Worm (Caenorhabditis elegans) whole organism, L4 larva: Measurements from ENCODE around the gene hpo-19.

Experiments
- D1046.2 ChIP-seq: fragments of 200-800 bp; sonication (Bioruptor generic); IDR thresholded peaks from 2 replicates; pipeline ENCODE4 v1.3.6; 2022; ENCODE audit warnings: missing genetic modification characterization, missing compliant biosample characterization
- F10B5.3 ChIP-seq: sonication (generic microtip); optimal IDR thresholded peaks from 2 replicates; lab custom pipeline; 2016; ENCODE audit warnings: mild to moderate bottlenecking, missing genetic modification characterization, missing compliant biosample characterization
- F26F4.8 ChIP-seq: fragments of 200-800 bp; sonication (Bioruptor generic); conservative IDR thresholded peaks from 2 replicates; pipeline ENCODE4 v1.3.6; 2022; ENCODE audit warnings: missing genetic modification characterization, missing compliant biosample characterization
- F37D6.2 ChIP-seq: sonication (generic microtip); optimal IDR thresholded peaks from 2 replicates; lab custom pipeline; 2016; ENCODE audit warnings: mild to moderate bottlenecking, missing genetic modification characterization, missing compliant biosample characterization
- F44E2.7 ChIP-seq: fragments of 200-800 bp; sonication (Bioruptor generic); IDR thresholded peaks from 2 replicates; pipeline ENCODE4 v2.1.2; 2022; ENCODE audit warnings: missing genetic modification characterization, missing compliant biosample characterization
- F49E8.2 ChIP-seq: sonication (generic microtip); optimal IDR thresholded peaks from 2 replicates; lab custom pipeline; 2016; ENCODE audit warnings: missing compliant biosample characterization, mild to moderate bottlenecking, missing genetic modification characterization, borderline replicate concordance
- T26A8.4 ChIP-seq: fragments of 200-800 bp; sonication (Bioruptor generic); IDR thresholded peaks from 2 replicates; pipeline ENCODE4 v1.3.6; 2022; ENCODE audit warnings: missing genetic modification characterization, missing compliant biosample characterization
- Y105C5A.15 ChIP-seq: fragments of 200-800 bp; sonication (Bioruptor generic); IDR thresholded peaks from 2 replicates; pipeline ENCODE4 v1.3.6; 2022; ENCODE audit warnings: missing genetic modification characterization, missing compliant biosample characterization
- aha-1 ChIP-seq: fragments of 150-350 bp; peaks from one replicate; lab custom pipeline; 2014; ENCODE audit warnings: missing biosample characterization, missing genetic modification characterization
- attf-4 ChIP-seq: sonication (generic microtip); optimal IDR thresholded peaks from 3 replicates; lab custom pipeline; 2017; ENCODE audit warnings: missing biosample characterization, missing genetic modification characterization
- ceh-32 ChIP-seq: sonication (generic microtip); optimal IDR thresholded peaks from 2 replicates; lab custom pipeline; 2016; ENCODE audit warnings: mild to moderate bottlenecking, missing genetic modification characterization, missing compliant biosample characterization; ENCODE audit not compliant: poor library complexity
- ceh-62 ChIP-seq: sonication (generic microtip); optimal IDR thresholded peaks from 2 replicates; lab custom pipeline; 2017; ENCODE audit warnings: missing biosample characterization, missing genetic modification characterization
- ces-1 ChIP-seq: fragments of 150-350 bp; sonication (generic microtip); optimal IDR thresholded peaks from 4 replicates; lab custom pipeline; 2014; ENCODE audit warnings: missing biosample characterization, missing genetic modification reagents, missing genetic modification characterization
- daf-16 ChIP-seq, 3 experiments: sonication (generic microtip); optimal IDR thresholded peaks; 2 replicates each; lab custom pipeline; 2016 to 2017; ENCODE audit warnings: missing genetic modification characterization in 3 of 3, missing genetic modification reagents in 3 of 3, mild to moderate bottlenecking in 2 of 3, missing compliant biosample characterization in 2 of 3, missing biosample characterization in 1 of 3, moderate library complexity in 1 of 3
- daf-8 ChIP-seq: fragments of 200-800 bp; sonication (Bioruptor generic); IDR thresholded peaks from 2 replicates; pipeline ENCODE4 v1.3.6; 2022; ENCODE audit warnings: missing genetic modification characterization, missing compliant biosample characterization
- dmd-6 ChIP-seq: fragments of 200-800 bp; sonication (Bioruptor generic); IDR thresholded peaks from 2 replicates; pipeline ENCODE4 v1.3.6; 2022; ENCODE audit warnings: missing genetic modification reagents, missing genetic modification characterization, missing compliant biosample characterization
- dmd-8 ChIP-seq: fragments of 200-800 bp; sonication (Bioruptor generic); IDR thresholded peaks from 2 replicates; pipeline ENCODE4 v1.3.6; 2022; ENCODE audit warnings: missing genetic modification characterization, missing compliant biosample characterization
- fos-1 ChIP-seq: fragments of 150-350 bp; optimal IDR thresholded peaks from 2 replicates; lab custom pipeline; 2014; ENCODE audit warnings: missing biosample characterization, missing genetic modification characterization
- gei-8 ChIP-seq: fragments of 200-800 bp; sonication (Bioruptor generic); optimal IDR thresholded peaks from 2 replicates; lab custom pipeline; 2018; ENCODE audit warnings: mild to moderate bottlenecking, missing genetic modification characterization, missing compliant biosample characterization
- hlh-30 ChIP-seq: sonication (generic microtip); optimal IDR thresholded peaks from 2 replicates; lab custom pipeline; 2017; ENCODE audit warnings: antibody characterized with exemption, mild to moderate bottlenecking, missing genetic modification characterization, missing compliant biosample characterization; ENCODE audit not compliant: insufficient read depth
- lim-7 ChIP-seq: fragments of 200-800 bp; sonication (Bioruptor generic); IDR thresholded peaks from 2 replicates; pipeline ENCODE4 v1.3.6; 2022; ENCODE audit warnings: missing genetic modification characterization, missing compliant biosample characterization
- lin-1 ChIP-seq: fragments of 200-800 bp; sonication (Bioruptor generic); IDR thresholded peaks from 2 replicates; pipeline ENCODE4 v1.3.6; 2022; ENCODE audit warnings: missing genetic modification reagents, missing genetic modification characterization, missing compliant biosample characterization
- lin-13 ChIP-seq: fragments of 150-350 bp; optimal IDR thresholded peaks from 2 replicates; lab custom pipeline; 2014; ENCODE audit warnings: missing biosample characterization, missing genetic modification reagents, missing genetic modification characterization
- lin-15B ChIP-seq: fragments of 150-350 bp; sonication (generic microtip); optimal IDR thresholded peaks from 3 replicates; lab custom pipeline; 2014; ENCODE audit warnings: missing biosample characterization, missing genetic modification characterization
- lin-38 ChIP-seq: fragments of 200-800 bp; sonication (Bioruptor generic); IDR thresholded peaks from 2 replicates; pipeline ENCODE4 v1.3.6; 2022; ENCODE audit warnings: missing genetic modification reagents, missing genetic modification characterization, missing compliant biosample characterization
- lir-3 ChIP-seq: sonication (generic microtip); optimal IDR thresholded peaks from 2 replicates; lab custom pipeline; 2016; ENCODE audit warnings: mild to moderate bottlenecking, missing genetic modification characterization, missing compliant biosample characterization
- lsy-2 ChIP-seq, 2 experiments: fragments of 150-350 bp in 1 of 2; sonication (generic microtip) in 1 of 2; optimal IDR thresholded peaks; 2 replicates each; lab custom pipeline; 2014 to 2017; ENCODE audit warnings: missing biosample characterization in 2 of 2, missing genetic modification characterization in 2 of 2
- mdl-1 ChIP-seq, 2 experiments: fragments of 150-350 bp in 1 of 2; sonication (generic microtip) in 1 of 2; optimal IDR thresholded peaks; 2 replicates each; lab custom pipeline; 2014 to 2017; ENCODE audit warnings: missing biosample characterization in 2 of 2, missing genetic modification characterization in 2 of 2
- mdt-29 ChIP-seq: fragments of 200-800 bp; sonication (Bioruptor generic); IDR thresholded peaks from 2 replicates; pipeline ENCODE4 v1.3.6; 2022; ENCODE audit warnings: missing genetic modification reagents, missing genetic modification characterization, missing compliant biosample characterization
- mes-2 ChIP-seq: sonication (generic microtip); optimal IDR thresholded peaks from 2 replicates; lab custom pipeline; 2016; ENCODE audit warnings: missing genotype, mild to moderate bottlenecking, missing genetic modification characterization, missing compliant biosample characterization; ENCODE audit not compliant: poor library complexity, severe bottlenecking
- mxl-2 ChIP-seq: fragments of 200-800 bp; sonication (Bioruptor generic); conservative IDR thresholded peaks from 2 replicates; pipeline ENCODE4 v1.3.6; 2022; ENCODE audit warnings: missing genetic modification reagents, missing genetic modification characterization, missing compliant biosample characterization
- mxl-3 ChIP-seq: fragments of 200-800 bp; sonication (Bioruptor generic); optimal IDR thresholded peaks from 2 replicates; lab custom pipeline; 2018; ENCODE audit warnings: mild to moderate bottlenecking, missing genetic modification characterization, missing compliant biosample characterization
- nhr-10 ChIP-seq: fragments of 150-350 bp; optimal IDR thresholded peaks from 2 replicates; lab custom pipeline; 2014; ENCODE audit warnings: missing biosample characterization, missing genetic modification characterization
- nhr-102 ChIP-seq: sonication (generic microtip); optimal IDR thresholded peaks from 2 replicates; lab custom pipeline; 2016; ENCODE audit warnings: mild to moderate bottlenecking, missing genetic modification characterization, moderate library complexity, missing compliant biosample characterization
- nhr-11 ChIP-seq: fragments of 150-350 bp; optimal IDR thresholded peaks from 2 replicates; lab custom pipeline; 2014; ENCODE audit warnings: missing biosample characterization, missing genetic modification characterization
- nhr-41 ChIP-seq: fragments of 200-800 bp; sonication (Bioruptor generic); IDR thresholded peaks from 2 replicates; pipeline ENCODE4 v1.3.6; 2022; ENCODE audit warnings: missing genetic modification reagents, missing genetic modification characterization, missing compliant biosample characterization
- nhr-42 ChIP-seq: fragments of 200-800 bp; sonication (Bioruptor generic); IDR thresholded peaks from 2 replicates; pipeline ENCODE4 v1.3.6; 2022; ENCODE audit warnings: missing genetic modification characterization, missing compliant biosample characterization
- nhr-48 ChIP-seq: sonication (generic microtip); optimal IDR thresholded peaks from 2 replicates; lab custom pipeline; 2016; ENCODE audit warnings: mild to moderate bottlenecking, missing genetic modification characterization, missing compliant biosample characterization
- nhr-77 ChIP-seq: fragments of 150-350 bp; optimal IDR thresholded peaks from 2 replicates; lab custom pipeline; 2014; ENCODE audit warnings: missing biosample characterization, missing genetic modification characterization
- php-3 ChIP-seq: fragments of 200-800 bp; sonication (Bioruptor generic); IDR thresholded peaks from 2 replicates; pipeline ENCODE4 v1.3.6; 2022; ENCODE audit warnings: missing genetic modification reagents, missing genetic modification characterization, missing compliant biosample characterization
- rbr-2 ChIP-seq: sonication (generic microtip); optimal IDR thresholded peaks from 2 replicates; lab custom pipeline; 2016; ENCODE audit warnings: missing genotype, missing genetic modification characterization, missing compliant biosample characterization
- saeg-2 ChIP-seq: fragments of 200-800 bp; sonication (Bioruptor generic); IDR thresholded peaks from 2 replicates; pipeline ENCODE4 v1.3.6; 2022; ENCODE audit warnings: missing genetic modification reagents, missing genetic modification characterization, missing compliant biosample characterization
- sdz-12 ChIP-seq: fragments of 200-800 bp; sonication (Bioruptor generic); optimal IDR thresholded peaks from 2 replicates; lab custom pipeline; 2018; ENCODE audit warnings: mild to moderate bottlenecking, missing genetic modification characterization, missing compliant biosample characterization
- snpc-4 ChIP-seq: fragments of 150-350 bp; optimal IDR thresholded peaks from 2 replicates; lab custom pipeline; 2014; ENCODE audit warnings: missing biosample characterization, missing genetic modification characterization
- spr-1 ChIP-seq: sonication (generic microtip); optimal IDR thresholded peaks from 2 replicates; lab custom pipeline; 2016; ENCODE audit warnings: mild to moderate bottlenecking, missing genetic modification characterization, missing compliant biosample characterization
- unc-39 ChIP-seq: sonication (generic microtip); optimal IDR thresholded peaks from 2 replicates; lab custom pipeline; 2017; ENCODE audit warnings: missing biosample characterization, missing genetic modification characterization
- unc-62 ChIP-seq, 3 experiments: fragments of 150-350 bp in 1 of 3; sonication (generic microtip); optimal IDR thresholded peaks in 2 of 3; peaks in 1 of 3; 1 replicate in 1 of 3; 2 replicates in 2 of 3; lab custom pipeline; 2014 to 2017; ENCODE audit warnings: missing biosample characterization in 3 of 3, missing genetic modification characterization in 3 of 3, missing genetic modification reagents in 3 of 3, missing genotype in 1 of 3
- zfp-2 ChIP-seq: sonication (generic microtip); optimal IDR thresholded peaks from 2 replicates; lab custom pipeline; 2016; ENCODE audit warnings: mild to moderate bottlenecking, missing genetic modification characterization, missing compliant biosample characterization
- zfp-3 ChIP-seq: fragments of 200-800 bp; sonication (Bioruptor generic); conservative IDR thresholded peaks from 2 replicates; pipeline ENCODE4 v1.3.6; 2022; ENCODE audit warnings: missing genetic modification reagents, missing genetic modification characterization, missing compliant biosample characterization
- zip-11 ChIP-seq: fragments of 200-800 bp; sonication (Bioruptor generic); IDR thresholded peaks from 2 replicates; pipeline ENCODE4 v1.3.6; 2022; ENCODE audit warnings: missing genetic modification characterization, missing compliant biosample characterization
- zip-2 ChIP-seq: fragments of 150-350 bp; optimal IDR thresholded peaks from 2 replicates; lab custom pipeline; 2014; ENCODE audit warnings: missing biosample characterization, missing genetic modification characterization

Gene hpo-19

DNA sequence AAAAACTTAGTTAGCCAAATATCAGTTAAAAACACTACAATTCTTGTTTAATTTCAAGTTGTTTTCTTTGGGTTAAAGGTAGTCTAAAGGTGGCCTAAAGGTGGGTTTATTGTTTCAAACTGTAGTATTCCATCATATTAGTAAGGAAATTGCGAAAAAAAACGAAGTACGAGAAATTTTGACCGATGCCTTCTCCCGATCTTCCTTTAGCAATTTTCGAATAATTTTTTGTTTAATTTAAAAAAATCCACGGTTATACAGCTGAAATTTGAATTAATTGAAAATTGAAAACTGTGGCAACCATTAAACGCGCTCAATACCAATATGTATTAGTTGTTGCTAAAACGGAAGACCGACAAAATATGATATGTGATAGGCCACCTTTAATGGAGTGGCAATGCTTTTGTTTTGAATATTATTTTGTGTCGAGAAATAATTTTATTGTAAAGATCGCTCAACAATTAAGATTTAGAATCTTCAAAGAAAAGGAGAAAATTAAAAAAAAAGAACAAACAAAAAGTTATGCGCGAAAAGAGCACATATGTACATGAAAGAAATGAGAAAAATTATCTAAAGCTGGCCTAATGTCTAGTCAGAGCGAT is 35.4 kb upstream of the hpo-19 start:
- TF ChIP-seq spr-1 (tag; lab: Kevin White, UChicago) = no peak
- no peak for TF ChIP-seq ceh-62
- no peak for TF ChIP-seq php-3 (GFP tag; lab: Robert Waterston, UW)
- no peak for TF ChIP-seq daf-16 (GFP tag; optimal IDR thresholded peaks at IDR 0.05; lab: Kevin White, UChicago)
- TF ChIP-seq daf-16 (tag; optimal IDR thresholded peaks at IDR 0.05; lab: Kevin White, UChicago) = no peak
- TF ChIP-seq F37D6.2 = no peak
- TF ChIP-seq Y105C5A.15 = no peak
- no peak for TF ChIP-seq mes-2
- TF ChIP-seq nhr-41 (GFP tag; lab: Robert Waterston, UW) = no peak
- TF ChIP-seq F44E2.7 (GFP tag; lab: Robert Waterston, UW) = no peak
- TF ChIP-seq aha-1 (tag; lab: Kevin White, UChicago) = peak; percentile 3
- peak; percentile 42 for TF ChIP-seq lin-38 (GFP tag; lab: Robert Waterston, UW)
- TF ChIP-seq lin-1 = 0 out of 2 replicates have a peak, but pooled peaks have one; percentile 16
- no peak for TF ChIP-seq dmd-8 (GFP tag; lab: Robert Waterston, UW)
- TF ChIP-seq F26F4.8 = no peak
- no peak for TF ChIP-seq lir-3
- no peak for TF ChIP-seq nhr-42
- TF ChIP-seq lin-15B (tag; lab: Kevin White, UChicago) = no peak
- no peak for TF ChIP-seq mxl-3 (GFP tag; lab: Kevin White, UChicago)
- TF ChIP-seq sdz-12 = no peak
- TF ChIP-seq snpc-4 (tag; lab: Kevin White, UChicago) = no peak
- no peak for TF ChIP-seq F10B5.3 (tag; lab: Kevin White, UChicago)
- TF ChIP-seq nhr-48 (tag; lab: Kevin White, UChicago) = no peak
- TF ChIP-seq F49E8.2 = no peak
- no peak for TF ChIP-seq lin-13 (GFP tag; lab: Kevin White, UChicago)
- TF ChIP-seq mdl-1 (tag; optimal IDR thresholded peaks at IDR 0.05; lab: Kevin White, UChicago) = no peak
- peak; percentile 75 for TF ChIP-seq zfp-3 (GFP tag; lab: Robert Waterston, UW)
- TF ChIP-seq dmd-6 (GFP tag; lab: Robert Waterston, UW) = no peak
- no peak for TF ChIP-seq zip-2 (tag; lab: Kevin White, UChicago)
- TF ChIP-seq zip-11 (GFP tag; lab: Robert Waterston, UW) = no peak
- no peak for TF ChIP-seq zfp-2 (tag; lab: Kevin White, UChicago)
- TF ChIP-seq rbr-2 = no peak
- TF ChIP-seq lsy-2 (tag; optimal IDR thresholded peaks at IDR 0.05; lab: Kevin White, UChicago) = no peak
- TF ChIP-seq T26A8.4 (GFP tag; lab: Robert Waterston, UW) = no peak
- no peak for TF ChIP-seq daf-8 (GFP tag; lab: Robert Waterston, UW)
- TF ChIP-seq ceh-32 (tag; lab: Kevin White, UChicago) = no peak
- peak; percentile 49 for TF ChIP-seq nhr-77 (tag; lab: Kevin White, UChicago)
- TF ChIP-seq D1046.2 (GFP tag; lab: Robert Waterston, UW) = no peak
- TF ChIP-seq fos-1 = no peak
- TF ChIP-seq gei-8 (GFP tag; lab: Kevin White, UChicago) = no peak
- TF ChIP-seq attf-4 (tag; lab: Kevin White, UChicago) = no peak
- TF ChIP-seq nhr-102 (tag; lab: Kevin White, UChicago) = no peak
- peak; percentile 19; the same call in 1 of the 2 replicates for TF ChIP-seq lim-7
- TF ChIP-seq saeg-2 = no peak
- no peak for TF ChIP-seq mdt-29
- no peak for TF ChIP-seq ces-1 (GFP tag; lab: Kevin White, UChicago)
- peak; percentile 55 for TF ChIP-seq nhr-10 (tag; lab: Kevin White, UChicago)
- TF ChIP-seq mxl-2 (GFP tag; lab: Robert Waterston, UW) = no peak
- TF ChIP-seq nhr-11 (tag; lab: Kevin White, UChicago) = no peak
- no peak for TF ChIP-seq hlh-30 (tag; lab: Kevin White, UChicago)
- TF ChIP-seq unc-62 (GFP tag; optimal IDR thresholded peaks at IDR 0.05 in 1 of 2; lab: Kevin White, UChicago) = peak in 1 of 2 experiments; percentile 57
- TF ChIP-seq unc-62 (tag; optimal IDR thresholded peaks at IDR 0.05; lab: Kevin White, UChicago) = no peak
- no peak for TF ChIP-seq unc-39 (tag; lab: Kevin White, UChicago)
